Worm (Caenorhabditis elegans) whole organism, early embryonic: ENCODE measurements around the gene str-148.
"Not testable (repeated sequence)": the region's sequence is repeated elsewhere in the genome, so short reads cannot be mapped to it uniquely, and the experiment has no call there.

Source experiments
- B0310.2 ChIP-seq: sonication (generic microtip); optimal IDR thresholded peaks from 2 replicates; lab custom pipeline; 2016; ENCODE audit warnings: mild to moderate bottlenecking, missing genetic modification characterization, missing compliant biosample characterization
- F13C5.2 ChIP-seq: sonication (generic microtip); optimal IDR thresholded peaks from 2 replicates; lab custom pipeline; 2017; ENCODE audit warnings: mild to moderate bottlenecking, missing genetic modification characterization, inconsistent platforms, missing compliant biosample characterization
- aly-1 ChIP-seq: sonication (generic microtip); optimal IDR thresholded peaks from 2 replicates; lab custom pipeline; 2016; ENCODE audit warnings: missing genetic modification characterization, missing compliant biosample characterization
- ama-1 ChIP-seq: fragments of 150-350 bp; optimal IDR thresholded peaks from 2 replicates; lab custom pipeline; 2014
- ceh-13 ChIP-seq: fragments of 200-800 bp; sonication (Bioruptor generic); optimal IDR thresholded peaks from 2 replicates; lab custom pipeline; 2018; ENCODE audit warnings: mild to moderate bottlenecking, missing genetic modification characterization, missing compliant biosample characterization
- ceh-36 ChIP-seq: sonication (generic microtip); optimal IDR thresholded peaks from 2 replicates; lab custom pipeline; 2016; ENCODE audit warnings: missing genetic modification characterization, inconsistent platforms, missing compliant biosample characterization
- ets-7 ChIP-seq: sonication (generic microtip); optimal IDR thresholded peaks from 2 replicates; lab custom pipeline; 2016; ENCODE audit warnings: missing genotype, missing genetic modification characterization, missing compliant biosample characterization
- flt-1 ChIP-seq: fragments of 200-800 bp; sonication (Bioruptor generic); IDR thresholded peaks from 2 replicates; pipeline ENCODE4 v1.3.6; 2022; ENCODE audit warnings: missing genetic modification characterization, missing compliant biosample characterization
- hmbx-1 ChIP-seq: sonication (generic microtip); optimal IDR thresholded peaks from 2 replicates; lab custom pipeline; 2016; ENCODE audit warnings: mild to moderate bottlenecking, missing genetic modification characterization, missing compliant biosample characterization
- hmg-4 ChIP-seq: fragments of 200-800 bp; sonication (Bioruptor generic); optimal IDR thresholded peaks from 2 replicates; lab custom pipeline; 2018; ENCODE audit warnings: mild to moderate bottlenecking, missing genetic modification characterization, missing compliant biosample characterization
- hnd-1 ChIP-seq: sonication (generic microtip); optimal IDR thresholded peaks from 2 replicates; lab custom pipeline; 2016; ENCODE audit warnings: missing genetic modification characterization, missing compliant biosample characterization
- pes-1 ChIP-seq: fragments of 200-800 bp; sonication (Bioruptor generic); IDR thresholded peaks from 2 replicates; pipeline ENCODE4 v1.3.6; 2022; ENCODE audit warnings: missing genetic modification reagents, missing genetic modification characterization, missing compliant biosample characterization
- scrt-1 ChIP-seq: fragments of 200-800 bp; sonication (Bioruptor generic); IDR thresholded peaks from 2 replicates; pipeline ENCODE4 v1.3.6; 2022; ENCODE audit warnings: missing genetic modification characterization, missing compliant biosample characterization
- sea-1 ChIP-seq: fragments of 200-800 bp; sonication (Bioruptor generic); conservative IDR thresholded peaks from 2 replicates; pipeline ENCODE4 v1.3.6; 2022; ENCODE audit warnings: missing genetic modification characterization, missing compliant biosample characterization
- tbx-11 ChIP-seq: fragments of 200-800 bp; sonication (Bioruptor generic); IDR thresholded peaks from 2 replicates; pipeline ENCODE4 v1.3.6; 2022; ENCODE audit warnings: missing genetic modification characterization, missing compliant biosample characterization
- tbx-37 ChIP-seq: fragments of 200-800 bp; sonication (Bioruptor generic); conservative IDR thresholded peaks from 2 replicates; pipeline ENCODE4 v1.3.6; 2022; ENCODE audit warnings: missing genetic modification reagents, missing genetic modification characterization, missing compliant biosample characterization
- tra-4 ChIP-seq: sonication (generic microtip); optimal IDR thresholded peaks from 2 replicates; lab custom pipeline; 2017; ENCODE audit warnings: missing genetic modification characterization, missing compliant biosample characterization

str-148 gene

ce11 chrII:1060702-1061101 is 14.9 kb downstream of the str-148 start, which contains the start of gene btb-10:
TSS of gene btb-10 (minus strand) at chrII:1060802.
- TF ChIP-seq sea-1; flt-1 (GFP tag; lab: Robert Waterston, UW); ets-7: not testable (repeated sequence)

ce11 chrII:1063926-1064325 is 18.1 kb downstream of the str-148 start:
- TF ChIP-seq F13C5.2 (tag; lab: Kevin White, UChicago): no peak
- no peak for TF ChIP-seq hnd-1 (tag; lab: Kevin White, UChicago)
- TF ChIP-seq hmg-4 (GFP tag; lab: Kevin White, UChicago): no peak
- no peak for TF ChIP-seq tra-4
- no peak for TF ChIP-seq ama-1 (lab: Kevin White, UChicago)
- TF ChIP-seq tbx-37 (GFP tag; lab: Robert Waterston, UW): no peak
- no peak for TF ChIP-seq flt-1 (GFP tag; lab: Robert Waterston, UW)
- TF ChIP-seq B0310.2: no peak
- no peak for TF ChIP-seq sea-1
- TF ChIP-seq ets-7: no peak
- no peak for TF ChIP-seq pes-1 (GFP tag; lab: Robert Waterston, UW)
- TF ChIP-seq tbx-11 (GFP tag; lab: Robert Waterston, UW): no peak
- no peak for TF ChIP-seq hmbx-1 (tag; lab: Kevin White, UChicago)

ce11 chrII:1066907-1067306 is 21.1 kb downstream of the str-148 start, which contains the start of gene K02E7.10:
TSS of gene K02E7.10 (minus strand) at chrII:1067007.
- TF ChIP-seq ama-1 (lab: Kevin White, UChicago) (no peak), sea-1 (no peak), hmg-4 (GFP tag; lab: Kevin White, UChicago) (no peak), flt-1 (GFP tag; lab: Robert Waterston, UW) (no peak), B0310.2 (no peak), hmbx-1 (tag; lab: Kevin White, UChicago) (no peak), ceh-13 (no peak), pes-1 (GFP tag; lab: Robert Waterston, UW) (no peak)

DNA sequence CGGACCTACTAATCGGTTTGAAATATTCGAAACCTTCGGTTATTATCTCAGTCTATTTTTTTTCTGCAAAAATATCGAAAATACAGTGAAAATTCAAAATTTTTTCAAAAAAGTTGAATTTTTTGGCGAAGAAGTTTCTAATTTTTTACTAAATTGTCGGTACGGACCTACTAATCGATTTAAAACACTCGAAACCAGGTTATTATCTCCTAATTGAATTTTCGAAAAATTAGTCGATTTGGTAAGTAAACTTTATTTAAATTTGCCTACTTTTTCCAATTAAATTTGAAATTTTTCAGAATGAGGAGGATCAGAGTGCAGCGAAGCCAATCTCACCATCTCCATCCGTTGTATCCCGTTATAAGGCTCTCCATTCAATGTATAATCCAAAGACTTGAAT is 25.1 kb downstream of the str-148 start, which contains the start of gene K02E7.12:
Gene K02E7.12, plus strand, starts transcription at position 301 of the 400 bp plus-strand sequence.
- TF ChIP-seq hmbx-1 (tag; lab: Kevin White, UChicago) (no peak), pes-1 (GFP tag; lab: Robert Waterston, UW) (no peak), ceh-36 (tag; lab: Kevin White, UChicago) (no peak), ceh-13 (no peak), aly-1 (no peak), tra-4 (no peak), tbx-11 (GFP tag; lab: Robert Waterston, UW) (no peak)

ce11 chrII:1071432-1071831 is 25.6 kb downstream of the str-148 start:
- TF ChIP-seq scrt-1 (GFP tag; lab: Robert Waterston, UW): no peak
- TF ChIP-seq sea-1: no peak
- no peak for TF ChIP-seq pes-1 (GFP tag; lab: Robert Waterston, UW)
- no peak for TF ChIP-seq ceh-36 (tag; lab: Kevin White, UChicago)
- no peak for TF ChIP-seq B0310.2
- TF ChIP-seq aly-1: no peak

DNA sequence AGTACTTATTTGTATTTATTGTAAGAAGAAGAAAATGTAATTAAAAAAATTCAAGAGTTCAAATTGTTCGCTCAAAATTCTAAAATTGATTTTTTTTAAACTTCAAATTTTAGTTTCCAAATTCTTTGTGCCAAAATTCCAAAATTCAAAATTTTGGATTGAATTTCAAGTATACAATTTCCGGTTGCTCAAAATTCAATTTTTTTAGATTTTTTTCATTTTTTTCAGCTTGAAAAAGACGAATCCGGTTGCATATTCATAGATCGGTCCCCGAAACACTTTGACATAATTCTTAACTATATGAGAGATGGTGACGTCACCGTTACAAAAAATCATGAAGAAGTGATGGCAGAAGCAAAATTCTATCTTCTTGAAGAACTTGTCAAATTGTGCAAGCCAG is 26.3 kb downstream of the str-148 start, which contains the start of gene K02E7.4:
Gene K02E7.4, plus strand, starts transcription at position 301 of the 400 bp plus-strand sequence.
- TF ChIP-seq hnd-1 (tag; lab: Kevin White, UChicago) (no peak), scrt-1 (GFP tag; lab: Robert Waterston, UW) (no peak), sea-1 (no peak), F13C5.2 (tag; lab: Kevin White, UChicago) (no peak), ama-1 (lab: Kevin White, UChicago) (no peak), ceh-13 (no peak), aly-1 (no peak), tra-4 (no peak), pes-1 (GFP tag; lab: Robert Waterston, UW) (no peak), tbx-37 (GFP tag; lab: Robert Waterston, UW) (no peak), B0310.2 (no peak), hmg-4 (GFP tag; lab: Kevin White, UChicago) (no peak)

DNA sequence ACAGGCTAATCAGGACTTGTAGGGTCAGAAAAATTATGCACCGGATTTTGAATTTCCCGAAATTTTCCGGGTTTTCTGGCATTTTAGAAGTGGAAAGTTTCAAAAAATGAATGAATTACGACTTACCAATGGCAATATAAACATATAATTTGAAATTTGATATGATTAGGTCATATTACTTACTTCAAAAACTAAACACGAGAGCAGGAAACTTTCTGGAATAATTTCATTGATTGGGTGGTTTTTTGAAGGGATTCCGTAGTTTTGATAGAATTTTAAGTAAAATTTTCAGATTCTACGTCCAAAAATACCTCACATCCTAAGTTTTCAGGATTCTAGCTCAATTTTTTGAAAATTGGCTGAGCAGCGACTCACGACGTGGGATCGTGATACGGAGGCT is 29.6 kb downstream of the str-148 start, which contains the start of gene K02E7.11:
Gene K02E7.11, minus strand, starts transcription at position 101 of the 400 bp plus-strand sequence.
- no peak for TF ChIP-seq ama-1 (lab: Kevin White, UChicago)
- TF ChIP-seq ceh-36 (tag; lab: Kevin White, UChicago): no peak
- no peak for TF ChIP-seq pes-1 (GFP tag; lab: Robert Waterston, UW)
- TF ChIP-seq hmg-4 (GFP tag; lab: Kevin White, UChicago): no peak
- TF ChIP-seq F13C5.2 (tag; lab: Kevin White, UChicago): no peak
- TF ChIP-seq tra-4: no peak
- no peak for TF ChIP-seq B0310.2
- TF ChIP-seq tbx-37 (GFP tag; lab: Robert Waterston, UW): no peak
- TF ChIP-seq scrt-1 (GFP tag; lab: Robert Waterston, UW): no peak
- no peak for TF ChIP-seq tbx-11 (GFP tag; lab: Robert Waterston, UW)
- TF ChIP-seq aly-1: no peak
- no peak for TF ChIP-seq hmbx-1 (tag; lab: Kevin White, UChicago)
- no peak for TF ChIP-seq flt-1 (GFP tag; lab: Robert Waterston, UW)

DNA sequence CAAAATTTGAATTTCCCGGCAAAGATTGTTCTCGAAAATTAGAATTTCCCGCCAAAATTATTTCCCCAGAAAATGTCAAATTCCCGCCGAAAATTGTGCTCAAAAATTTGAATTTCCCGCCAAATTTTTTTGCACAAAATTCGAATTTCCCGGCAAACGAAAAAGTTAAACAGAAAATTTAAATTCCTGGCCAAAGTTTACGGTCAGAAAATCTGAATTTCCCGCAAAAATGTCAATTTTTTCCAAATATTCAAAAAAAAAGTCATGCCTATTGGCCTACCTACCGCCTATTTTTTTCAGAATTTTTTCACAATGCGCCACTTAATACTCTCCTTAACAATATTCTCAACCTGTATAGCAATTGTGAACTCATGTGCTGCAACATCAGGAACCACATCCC is 37.1 kb downstream of the str-148 start, which contains the start of gene K02E7.1:
Gene K02E7.1, plus strand, starts transcription at position 301 of the 400 bp plus-strand sequence.
- TF ChIP-seq sea-1 (no peak), hmg-4 (GFP tag; lab: Kevin White, UChicago) (no peak), ets-7 (no peak), ceh-13 (no peak), tbx-11 (GFP tag; lab: Robert Waterston, UW) (no peak), B0310.2 (no peak), flt-1 (GFP tag; lab: Robert Waterston, UW) (no peak), pes-1 (GFP tag; lab: Robert Waterston, UW) (no peak), hmbx-1 (tag; lab: Kevin White, UChicago) (no peak), tra-4 (no peak), scrt-1 (GFP tag; lab: Robert Waterston, UW) (no peak), F13C5.2 (tag; lab: Kevin White, UChicago) (no peak), ceh-36 (tag; lab: Kevin White, UChicago) (no peak), aly-1 (no peak), hnd-1 (tag; lab: Kevin White, UChicago) (no peak), tbx-37 (GFP tag; lab: Robert Waterston, UW) (no peak), ama-1 (lab: Kevin White, UChicago) (no peak)
